Fruit fly (Drosophila melanogaster): ENCODE data around the gene Marcal1.

- no peak for TF ChIP-seq z (GFP tag; IDR thresholded peaks at IDR 0.05)
- TF ChIP-seq Oaz (GFP tag; IDR thresholded peaks at IDR 0.05), result no peak
- TF ChIP-seq mam (GFP tag; optimal IDR thresholded peaks at IDR 0.05), result peak; percentile 64
- TF ChIP-seq CHES-1-like (GFP tag; optimal IDR thresholded peaks at IDR 0.05), result peak; percentile 58
- peak; percentile 67 for TF ChIP-seq MTF-1 (GFP tag; optimal IDR thresholded peaks at IDR 0.05; ENCODE audit: borderline replicate concordance)
- TF ChIP-seq danr (GFP tag; IDR thresholded peaks at IDR 0.05), result 0 out of 2 replicates have a peak, but pooled peaks have one; percentile 30
- TF ChIP-seq ems (GFP tag; optimal IDR thresholded peaks at IDR 0.05), result peak; percentile 61
- peak; percentile 78 for TF ChIP-seq ara (GFP tag; IDR thresholded peaks at IDR 0.05)
These were observed 44.2 kb downstream of the Marcal1 start for dm6 chr2L:4999389-5000032.

Data from whole organism, embryonic.